Worm (Caenorhabditis elegans) whole organism, mixed stage, embryonic: ENCODE measurements around the gene aqp-1.

Source experiments
- flh-1 ChIP-seq: fragments of 200-800 bp; sonication (Bioruptor generic); optimal IDR thresholded peaks from 2 replicates; lab custom pipeline; 2018; ENCODE audit warnings: mild to moderate bottlenecking, missing genetic modification characterization, moderate library complexity, missing compliant biosample characterization
- nhr-28 ChIP-seq: fragments of 150-350 bp; optimal IDR thresholded peaks from 2 replicates; lab custom pipeline; 2014; ENCODE audit warnings: missing biosample characterization, missing genetic modification characterization
- unc-62 ChIP-seq: fragments of 150-350 bp; optimal IDR thresholded peaks from 2 replicates; lab custom pipeline; 2014; ENCODE audit warnings: missing biosample characterization, missing genetic modification reagents, missing genetic modification characterization

DNA sequence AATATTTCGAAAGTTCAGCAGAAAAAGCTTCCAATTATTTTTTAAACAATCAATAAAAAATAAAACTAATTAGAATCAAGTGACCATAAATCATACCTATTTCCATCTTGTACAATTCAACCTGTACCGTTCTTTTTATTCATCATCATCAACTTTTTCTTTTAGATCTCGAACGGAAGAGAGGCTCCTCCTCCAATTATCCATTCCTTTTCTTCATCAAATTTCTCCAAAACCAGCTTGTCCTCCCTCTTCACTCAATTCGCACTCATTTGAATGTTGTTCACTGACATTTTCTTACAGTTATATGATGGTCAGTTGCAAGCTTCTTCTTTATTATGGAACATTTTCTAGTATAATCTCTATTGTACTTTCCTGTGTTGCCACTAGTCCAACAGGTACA, 23.7 kb upstream of the aqp-1 start, which contains the start of gene C30G12.4:
- TF ChIP-seq unc-62 (GFP tag; lab: Kevin White, UChicago) (no peak), flh-1 (no peak), nhr-28 (tag; lab: Kevin White, UChicago) (no peak)
